Fruit fly (Drosophila melanogaster) whole organism, embryonic: Measurements from ENCODE around the gene CG4733.

Experiments used
- B-H1 ChIP-seq: fragments of 200-800 bp; sonication (Bioruptor generic); IDR thresholded peaks from 3 replicates; pipeline ENCODE4 v1.3.6; 2022; ENCODE audit warnings: missing biosample characterization, missing genetic modification characterization
- BEAF-32 ChIP-seq: fragments of 200-800 bp; sonication (Bioruptor generic); optimal IDR thresholded peaks from 3 replicates; lab custom pipeline; 2017; ENCODE audit warnings: missing biosample characterization, missing genetic modification characterization, mild to moderate bottlenecking, moderate library complexity, missing genetic modification reagents
- Bdp1 ChIP-seq: fragments of 200-800 bp; sonication (Bioruptor generic); optimal IDR thresholded peaks from 3 replicates; lab custom pipeline; 2016; ENCODE audit warnings: missing biosample characterization, missing genetic modification characterization
- BtbVII ChIP-seq: fragments of 200-800 bp; sonication (Bioruptor generic); optimal IDR thresholded peaks from 3 replicates; lab custom pipeline; 2017; ENCODE audit warnings: missing biosample characterization, mild to moderate bottlenecking, missing genetic modification characterization
- Bteb2 ChIP-seq: fragments of 200-800 bp; sonication (Bioruptor generic); optimal IDR thresholded peaks from 2 replicates; lab custom pipeline; 2016; ENCODE audit warnings: missing biosample characterization, missing genetic modification characterization
- CG10565 ChIP-seq: fragments of 200-800 bp; sonication (Bioruptor generic); optimal IDR thresholded peaks from 3 replicates; lab custom pipeline; 2016; ENCODE audit warnings: missing biosample characterization, mild to moderate bottlenecking, missing genetic modification characterization
- CG11696 ChIP-seq: fragments of 200-800 bp; sonication (Bioruptor generic); IDR thresholded peaks from 2 replicates; pipeline ENCODE4 v1.3.6; 2022; ENCODE audit warnings: missing biosample characterization, missing genetic modification characterization
- CG14860 ChIP-seq: fragments of 200-800 bp; sonication (Bioruptor generic); IDR thresholded peaks from 3 replicates; pipeline ENCODE4 v1.3.6; 2022; ENCODE audit warnings: missing biosample characterization, missing genetic modification characterization; ENCODE audit not compliant: partially characterized antibody
- CG16815 ChIP-seq: fragments of 200-800 bp; sonication (Bioruptor generic); optimal IDR thresholded peaks from 3 replicates; lab custom pipeline; 2017; ENCODE audit warnings: missing biosample characterization, mild to moderate bottlenecking, missing genetic modification characterization
- CG17186 ChIP-seq: fragments of 200-800 bp; sonication (Bioruptor generic); optimal IDR thresholded peaks from 3 replicates; lab custom pipeline; 2017; ENCODE audit warnings: missing biosample characterization, missing genetic modification reagents, missing genetic modification characterization
- CG17802 ChIP-seq: fragments of 200-800 bp; sonication (Bioruptor generic); optimal IDR thresholded peaks from 2 replicates; lab custom pipeline; 2018; ENCODE audit warnings: missing biosample characterization, mild to moderate bottlenecking, missing genetic modification characterization, moderate library complexity
- CG17912 ChIP-seq: fragments of 200-800 bp; sonication (Bioruptor generic); optimal IDR thresholded peaks from 2 replicates; lab custom pipeline; 2018; ENCODE audit warnings: missing biosample characterization, mild to moderate bottlenecking, missing genetic modification characterization
- CG18599 ChIP-seq: fragments of 200-800 bp; sonication (Bioruptor generic); optimal IDR thresholded peaks from 3 replicates; lab custom pipeline; 2017; ENCODE audit warnings: missing biosample characterization, missing genetic modification characterization, mild to moderate bottlenecking, moderate library complexity, missing genetic modification reagents
- CG32532 ChIP-seq: fragments of 200-800 bp; sonication (Bioruptor generic); IDR thresholded peaks from 2 replicates; pipeline ENCODE4 v1.3.6; 2022; ENCODE audit warnings: missing biosample characterization, missing genetic modification characterization
- CG4424 ChIP-seq: fragments of 200-800 bp; sonication (Bioruptor generic); optimal IDR thresholded peaks from 3 replicates; lab custom pipeline; 2016; ENCODE audit warnings: missing biosample characterization, missing genetic modification characterization
- CG5180 ChIP-seq: fragments of 200-800 bp; sonication (Bioruptor generic); optimal IDR thresholded peaks from 3 replicates; lab custom pipeline; 2017; ENCODE audit warnings: missing biosample characterization, missing genetic modification characterization, mild to moderate bottlenecking, moderate library complexity, missing genetic modification reagents
- CG8089 ChIP-seq: fragments of 200-800 bp; sonication (Bioruptor generic); optimal IDR thresholded peaks from 3 replicates; lab custom pipeline; 2016; ENCODE audit warnings: missing biosample characterization, missing genetic modification characterization
- CG8359 ChIP-seq: fragments of 200-800 bp; sonication (Bioruptor generic); optimal IDR thresholded peaks from 2 replicates; lab custom pipeline; 2017; ENCODE audit warnings: missing biosample characterization, mild to moderate bottlenecking, missing genetic modification characterization, borderline replicate concordance
- CG9215 ChIP-seq: fragments of 200-800 bp; sonication (Bioruptor generic); IDR thresholded peaks from 2 replicates; pipeline ENCODE4 v1.3.6; 2022; ENCODE audit warnings: missing biosample characterization, missing genetic modification characterization
- CG9609 ChIP-seq: fragments of 200-800 bp; sonication (Bioruptor generic); optimal IDR thresholded peaks from 3 replicates; lab custom pipeline; 2016; ENCODE audit warnings: missing biosample characterization, missing genetic modification characterization
- Deaf1 ChIP-seq: fragments of 200-800 bp; optimal IDR thresholded peaks from 3 replicates; lab custom pipeline; 2019; ENCODE audit warnings: missing biosample characterization, mild to moderate bottlenecking, missing genetic modification characterization, moderate library complexity
- Hr39 ChIP-seq: fragments of >200 bp; optimal IDR thresholded peaks from 2 replicates; lab custom pipeline; 2017
- Oli ChIP-seq: fragments of 200-800 bp; sonication (Bioruptor generic); optimal IDR thresholded peaks from 2 replicates; lab custom pipeline; 2018; ENCODE audit warnings: missing biosample characterization, mild to moderate bottlenecking, missing genetic modification characterization, moderate library complexity
- Ravus ChIP-seq: fragments of 200-800 bp; sonication (Bioruptor generic); IDR thresholded peaks from 2 replicates; pipeline ENCODE4 v1.3.6; 2022; ENCODE audit warnings: missing biosample characterization, missing genetic modification characterization
- Scr ChIP-seq: fragments of 200-800 bp; sonication (Bioruptor generic); IDR thresholded peaks from 2 replicates; pipeline ENCODE4 v1.3.6; 2022; ENCODE audit warnings: missing biosample characterization, missing genetic modification characterization; ENCODE audit not compliant: partially characterized antibody
- Side ChIP-seq: fragments of 200-800 bp; sonication (Bioruptor generic); optimal IDR thresholded peaks from 2 replicates; lab custom pipeline; 2016; ENCODE audit warnings: missing biosample characterization, missing genetic modification characterization
- Sin3A ChIP-seq: fragments of >200 bp; optimal IDR thresholded peaks from 2 replicates; lab custom pipeline; 2018
- Sox102F ChIP-seq: fragments of 200-800 bp; sonication (Bioruptor generic); optimal IDR thresholded peaks from 2 replicates; lab custom pipeline; 2018; ENCODE audit warnings: missing biosample characterization, mild to moderate bottlenecking, missing genetic modification characterization, moderate library complexity
- aop ChIP-seq: fragments of 200-800 bp; sonication (Bioruptor generic); IDR thresholded peaks from 2 replicates; pipeline ENCODE4 v1.3.6; 2022; ENCODE audit warnings: missing biosample characterization, missing genetic modification characterization
- ap ChIP-seq: fragments of 200-800 bp; sonication (Bioruptor generic); IDR thresholded peaks from 2 replicates; pipeline ENCODE4 v1.3.6; 2022; ENCODE audit warnings: missing biosample characterization, missing genetic modification characterization
- br ChIP-seq: fragments of >200 bp; optimal IDR thresholded peaks from 2 replicates; lab custom pipeline; 2017
- caup ChIP-seq: fragments of 200-800 bp; sonication (Bioruptor generic); optimal IDR thresholded peaks from 3 replicates; lab custom pipeline; 2017; ENCODE audit warnings: missing biosample characterization, mild to moderate bottlenecking, missing genetic modification characterization, moderate library complexity; ENCODE audit not compliant: severe bottlenecking
- cg ChIP-seq: fragments of 200-800 bp; sonication (Bioruptor generic); optimal IDR thresholded peaks from 3 replicates; lab custom pipeline; 2019; ENCODE audit warnings: missing biosample characterization, mild to moderate bottlenecking, missing genetic modification characterization, moderate library complexity
- disco-r ChIP-seq: fragments of 200-800 bp; sonication (Bioruptor generic); optimal IDR thresholded peaks from 2 replicates; lab custom pipeline; 2016; ENCODE audit warnings: missing biosample characterization, missing genetic modification characterization
- grau ChIP-seq: fragments of 200-800 bp; optimal IDR thresholded peaks from 3 replicates; lab custom pipeline; 2019; ENCODE audit warnings: missing biosample characterization, mild to moderate bottlenecking, missing genetic modification characterization, moderate library complexity
- inv ChIP-seq: fragments of 200-800 bp; sonication (Bioruptor generic); IDR thresholded peaks from 2 replicates; pipeline ENCODE4 v1.3.6; 2022; ENCODE audit warnings: missing biosample characterization, missing genetic modification characterization; ENCODE audit not compliant: partially characterized antibody
- kah ChIP-seq: fragments of 200-800 bp; sonication (Bioruptor generic); optimal IDR thresholded peaks from 2 replicates; lab custom pipeline; 2018; ENCODE audit warnings: missing biosample characterization, mild to moderate bottlenecking, missing genetic modification characterization
- nerfin-2 ChIP-seq: fragments of 200-800 bp; sonication (Bioruptor generic); IDR thresholded peaks from 2 replicates; pipeline ENCODE4 v1.3.6; 2022; ENCODE audit warnings: missing biosample characterization, missing genetic modification characterization; ENCODE audit not compliant: partially characterized antibody
- pita ChIP-seq: fragments of 200-800 bp; sonication (Bioruptor generic); optimal IDR thresholded peaks from 2 replicates; lab custom pipeline; 2017; ENCODE audit warnings: missing biosample characterization, mild to moderate bottlenecking, missing genetic modification characterization
- prd ChIP-seq, 3 experiments: fragments of >200 bp in 2 of 3; fragments of 200-800 bp in 1 of 3; sonication (Bioruptor generic) in 1 of 3; optimal IDR thresholded peaks in 2 of 3; IDR thresholded peaks in 1 of 3; 2 replicates in 2 of 3; 3 replicates in 1 of 3; pipeline versions ENCODE4 v1.3.6 to Lab custom; 2017 to 2022; ENCODE audit warnings: missing biosample characterization in 1 of 3, missing genetic modification characterization in 1 of 3
- run ChIP-seq: fragments of 200-800 bp; sonication (Bioruptor generic); optimal IDR thresholded peaks from 3 replicates; lab custom pipeline; 2018; ENCODE audit warnings: missing biosample characterization, mild to moderate bottlenecking, missing genetic modification characterization
- sob ChIP-seq: fragments of 200-800 bp; sonication (Bioruptor generic); IDR thresholded peaks from 2 replicates; pipeline ENCODE4 v1.3.6; 2022; ENCODE audit warnings: missing biosample characterization, missing genetic modification characterization
- tna ChIP-seq: fragments of 200-800 bp; sonication (Bioruptor generic); IDR thresholded peaks from 2 replicates; pipeline ENCODE4 v1.3.6; 2022; ENCODE audit warnings: missing biosample characterization, missing genetic modification characterization; ENCODE audit not compliant: partially characterized antibody
- tup ChIP-seq: fragments of 200-800 bp; sonication (Bioruptor generic); optimal IDR thresholded peaks from 2 replicates; lab custom pipeline; 2016; ENCODE audit warnings: missing biosample characterization, mild to moderate bottlenecking, missing genetic modification characterization, moderate library complexity
- unc-4 ChIP-seq: fragments of 200-800 bp; sonication (Bioruptor generic); IDR thresholded peaks from 2 replicates; pipeline ENCODE4 v1.3.6; 2022; ENCODE audit warnings: missing biosample characterization, missing genetic modification characterization; ENCODE audit not compliant: partially characterized antibody
- wek ChIP-seq: fragments of 200-800 bp; sonication (Bioruptor generic); optimal IDR thresholded peaks from 3 replicates; lab custom pipeline; 2018; ENCODE audit warnings: missing biosample characterization, mild to moderate bottlenecking, missing genetic modification characterization, moderate library complexity
- zen ChIP-seq: fragments of 200-800 bp; sonication (Bioruptor generic); optimal IDR thresholded peaks from 3 replicates; lab custom pipeline; 2018; ENCODE audit warnings: missing biosample characterization, mild to moderate bottlenecking, missing genetic modification characterization, moderate library complexity
- zfh2 ChIP-seq: fragments of 200-800 bp; sonication (Bioruptor generic); optimal IDR thresholded peaks from 2 replicates; lab custom pipeline; 2016; ENCODE audit warnings: missing biosample characterization, missing genetic modification characterization

CG4733 gene

DNA sequence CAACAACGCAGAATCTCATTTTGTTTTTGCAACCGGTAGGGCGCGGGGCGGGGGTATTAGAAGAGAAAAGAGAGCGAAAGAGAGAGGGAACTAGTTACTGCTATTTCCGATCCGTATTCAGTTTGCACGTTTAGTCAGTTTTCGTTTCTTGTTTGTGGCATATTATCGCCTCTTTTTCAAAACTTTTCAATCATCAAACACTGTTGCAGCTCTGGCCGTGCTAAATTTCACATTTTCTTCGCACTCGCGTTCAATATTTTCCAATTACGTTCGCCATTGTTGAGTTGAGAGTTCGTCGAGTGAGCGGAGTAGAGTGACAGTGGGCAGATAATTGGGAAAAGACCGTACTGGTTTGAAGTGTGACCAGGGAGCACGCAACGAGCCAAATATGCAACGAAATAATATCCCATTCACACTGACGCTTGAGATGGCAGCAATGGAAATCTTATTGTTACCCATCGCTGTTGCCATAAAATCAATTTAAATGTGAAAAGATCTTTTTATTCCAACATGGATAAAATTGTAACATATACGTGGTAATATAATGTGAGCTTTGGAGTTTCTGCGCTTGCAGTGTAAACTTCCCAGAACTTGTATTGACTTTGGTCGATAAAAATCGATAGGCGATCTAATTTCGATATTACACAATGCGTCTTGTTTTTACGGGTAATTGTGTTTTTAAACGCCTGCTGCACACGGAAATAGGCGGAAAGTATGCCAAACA is 29.3 kb upstream of the CG4733 start, which contains the start of the genes Ire1 and Mrm2 (continued):
- TF ChIP-seq sob (GFP tag; lab: Robert Waterston, UW), result peak; percentile 86
- TF ChIP-seq zfh2, result peak; percentile 89
- 0 out of 3 replicates have a peak, but pooled peaks have one; percentile 38 for TF ChIP-seq B-H1 (GFP tag; lab: Robert Waterston, UW)
- peak; percentile 89 for TF ChIP-seq BEAF-32 (GFP tag; lab: Kevin White, UChicago)
- TF ChIP-seq tna, result no peak; the same call in 1 of the 2 replicates
- peak; percentile 75 for TF ChIP-seq Bdp1 (GFP tag; lab: Kevin White, UChicago)
- TF ChIP-seq Side (GFP tag; lab: Kevin White, UChicago), result peak; percentile 82
- TF ChIP-seq CG17186 (GFP tag; lab: Kevin White, UChicago), result peak; percentile 88
- peak; percentile 61 for TF ChIP-seq CG8089
- TF ChIP-seq CG8359 (GFP tag; lab: Kevin White, UChicago), result peak; percentile 53
- peak; percentile 48 for TF ChIP-seq nerfin-2 (GFP tag; lab: Robert Waterston, UW)
- peak; percentile 97 for TF ChIP-seq Sin3A (lab: Kevin White, UChicago)
- TF ChIP-seq CG11696 (GFP tag; lab: Robert Waterston, UW), result peak; percentile 63; the same call in 1 of the 2 replicates
- peak; percentile 29 for TF ChIP-seq Deaf1 (tag; lab: Kevin White, UChicago)
- TF ChIP-seq CG32532, result peak; percentile 84
- peak; percentile 63 for TF ChIP-seq Oli (tag; lab: Kevin White, UChicago)
- TF ChIP-seq br (lab: Kevin White, UChicago), result no peak
- TF ChIP-seq wek (GFP tag; lab: Kevin White, UChicago), result peak; percentile 60
- peak; percentile 79 for TF ChIP-seq unc-4 (GFP tag; lab: Robert Waterston, UW)
- TF ChIP-seq CG10565, result no peak
- peak; percentile 92 for TF ChIP-seq CG9609
- TF ChIP-seq CG18599 (GFP tag; lab: Kevin White, UChicago), result peak; percentile 64
- TF ChIP-seq caup (GFP tag; lab: Kevin White, UChicago), result peak; percentile 68
- TF ChIP-seq Scr (GFP tag; lab: Robert Waterston, UW), result peak; percentile 79
- TF ChIP-seq inv (GFP tag; lab: Robert Waterston, UW), result peak; percentile 74
- TF ChIP-seq Bteb2 (GFP tag; lab: Kevin White, UChicago), result peak; percentile 86
- peak; percentile 82 for TF ChIP-seq grau
- no peak for TF ChIP-seq pita (GFP tag; lab: Kevin White, UChicago)
- TF ChIP-seq CG4424 (GFP tag; lab: Kevin White, UChicago), result peak; percentile 76
- peak; percentile 94 for TF ChIP-seq CG17802 (tag; lab: Kevin White, UChicago)
- TF ChIP-seq CG9215 (GFP tag; lab: Robert Waterston, UW), result peak; percentile 78
- TF ChIP-seq Sox102F (GFP tag; lab: Kevin White, UChicago), result peak; percentile 78
- no peak for TF ChIP-seq CG5180 (GFP tag; lab: Kevin White, UChicago)
- TF ChIP-seq Ravus (GFP tag; lab: Robert Waterston, UW), result no peak
- TF ChIP-seq run (tag; lab: Kevin White, UChicago), result peak; percentile 6
- no peak for TF ChIP-seq prd (optimal IDR thresholded peaks at IDR 0.05; lab: Kevin White, UChicago)
- peak; percentile 88 for TF ChIP-seq prd (GFP tag; IDR thresholded peaks at IDR 0.05; lab: Robert Waterston, UW)
- TF ChIP-seq tup (GFP tag; lab: Kevin White, UChicago), result no peak
- peak; percentile 76 for TF ChIP-seq zen (tag; lab: Kevin White, UChicago)
- TF ChIP-seq CG17912 (GFP tag; lab: Kevin White, UChicago), result peak; percentile 24
- peak; percentile 38 for TF ChIP-seq kah (GFP tag; lab: Kevin White, UChicago)
- peak; percentile 71; the same call in 2 of the 3 replicates for TF ChIP-seq CG14860 (GFP tag; lab: Robert Waterston, UW)
- no peak for TF ChIP-seq aop
- peak; percentile 80 for TF ChIP-seq CG16815 (GFP tag; lab: Kevin White, UChicago)
- TF ChIP-seq BtbVII (GFP tag; lab: Kevin White, UChicago), result peak; percentile 66
- TF ChIP-seq cg (GFP tag; lab: Kevin White, UChicago), result no peak
- TF ChIP-seq ap (GFP tag; lab: Robert Waterston, UW), result peak; percentile 52; the same call in 1 of the 2 replicates
- TF ChIP-seq Hr39 (lab: Kevin White, UChicago), result no peak
- peak; percentile 77 for TF ChIP-seq disco-r (GFP tag; lab: Kevin White, UChicago)
